Worm (Caenorhabditis elegans): ENCODE data around the gene Y43H11AL.1.

The Y43H11AL.1 gene

DNA sequence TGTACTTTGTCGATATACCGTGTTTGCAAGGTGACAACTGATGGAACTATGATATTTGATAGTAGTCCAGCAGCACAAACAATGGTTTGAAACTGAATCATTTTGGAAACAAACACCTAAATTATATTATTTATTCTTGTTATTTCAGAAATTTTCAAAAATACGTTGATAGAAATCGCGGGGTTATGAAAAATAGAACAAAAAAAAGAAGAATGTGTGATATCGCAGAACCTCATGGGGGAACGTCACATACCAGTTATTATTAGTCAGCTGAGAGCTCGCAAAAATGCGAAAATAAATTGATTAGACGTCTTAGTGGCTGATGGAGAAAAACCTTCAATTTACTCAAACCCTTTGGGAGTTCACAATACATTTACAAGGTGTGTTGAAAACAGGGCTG, 43.6 kb downstream of the Y43H11AL.1 start, which contains the start of gene T01D1.5:
TSS of gene T01D1.5 (minus strand) at position 101 of the 400 bp plus-strand sequence.
- TF ChIP-seq unc-39 (tag; optimal IDR thresholded peaks at IDR 0.05) (no peak), ces-1 (GFP tag; optimal IDR thresholded peaks at IDR 0.05) (no peak), pha-4 (tag; optimal IDR thresholded peaks at IDR 0.05) (no peak), elt-1 (tag; optimal IDR thresholded peaks at IDR 0.05; ENCODE audit: borderline replicate concordance, insufficient read depth) (no peak), mab-5 (tag; optimal IDR thresholded peaks at IDR 0.05) (no peak), M03D4.4 (tag; optimal IDR thresholded peaks at IDR 0.05) (no peak), lin-13 (tag; optimal IDR thresholded peaks at IDR 0.05) (no peak), cnd-1 (tag; optimal IDR thresholded peaks at IDR 0.05) (no peak), nhr-12 (tag; optimal IDR thresholded peaks at IDR 0.05) (no peak), hlh-1 (tag; optimal IDR thresholded peaks at IDR 0.05) (no peak), elt-3 (tag; optimal IDR thresholded peaks at IDR 0.05) (no peak), nhr-76 (tag; optimal IDR thresholded peaks at IDR 0.05) (no peak), ceh-83 (GFP tag; optimal IDR thresholded peaks at IDR 0.05) (no peak), lin-32 (GFP tag; optimal IDR thresholded peaks at IDR 0.05) (no peak), sem-2 (GFP tag; optimal IDR thresholded peaks at IDR 0.05) (no peak)

DNA sequence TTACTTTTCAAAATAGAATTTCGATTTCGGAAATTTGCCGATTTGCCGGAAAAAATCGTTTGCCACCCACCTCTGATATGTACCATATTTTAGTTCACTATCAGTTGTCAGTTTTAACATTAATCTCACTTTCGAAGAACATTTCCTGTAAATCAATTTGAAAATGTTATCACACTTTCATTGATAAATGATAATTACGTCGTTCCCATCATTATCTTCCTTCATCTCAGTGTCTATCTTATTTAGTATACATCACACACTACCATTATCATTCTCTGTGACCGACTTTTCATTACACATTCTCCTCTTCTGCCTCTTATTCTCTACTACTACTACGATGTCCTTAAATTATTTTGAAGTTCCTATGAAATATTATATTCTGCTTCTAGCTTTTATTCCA, 46.0 kb downstream of the Y43H11AL.1 start, which contains the start of gene T01D1.8:
TSS of gene T01D1.8 (plus strand) at position 236 of the 400 bp plus-strand sequence.
- no peak for TF ChIP-seq mab-5 (tag; optimal IDR thresholded peaks at IDR 0.05)
- TF ChIP-seq drap-1 (GFP tag; optimal IDR thresholded peaks at IDR 0.05), result no peak
- no peak for TF ChIP-seq lin-32 (GFP tag; optimal IDR thresholded peaks at IDR 0.05)
- no peak for TF ChIP-seq lsy-2 (tag; optimal IDR thresholded peaks at IDR 0.05)
- TF ChIP-seq zip-8 (tag; optimal IDR thresholded peaks at IDR 0.05), result no peak
- no peak for TF ChIP-seq nhr-28 (tag; optimal IDR thresholded peaks at IDR 0.05)
- no peak for TF ChIP-seq bed-3 (GFP tag; optimal IDR thresholded peaks at IDR 0.05)
- no peak for TF ChIP-seq ceh-83 (GFP tag; optimal IDR thresholded peaks at IDR 0.05)
- TF ChIP-seq ceh-43 (GFP tag; optimal IDR thresholded peaks at IDR 0.05), result no peak
- TF ChIP-seq nhr-2 (tag; optimal IDR thresholded peaks at IDR 0.05), result no peak

DNA sequence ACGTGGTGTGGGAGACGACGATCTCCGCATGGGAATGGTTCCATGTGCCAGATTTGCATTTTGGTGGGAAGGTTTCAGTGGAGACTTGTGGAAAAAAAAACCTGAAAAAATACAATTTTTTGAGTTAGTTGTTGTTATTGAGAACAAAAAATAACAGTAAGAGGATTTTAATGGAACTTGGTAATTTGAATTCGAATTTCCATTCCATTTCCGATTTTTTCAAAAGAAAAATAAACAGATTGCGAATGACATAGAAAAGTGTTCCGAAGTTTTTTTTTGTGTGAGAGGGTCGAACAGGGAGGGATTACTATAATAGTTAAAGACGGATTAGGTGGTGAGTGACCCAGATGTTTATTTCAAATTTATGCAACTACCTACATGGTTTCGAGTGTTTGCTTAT, 53.5 kb downstream of the Y43H11AL.1 start, which contains the start of gene T01D1.4:
TSS of gene T01D1.4 (minus strand) at position 101 of the 400 bp plus-strand sequence.
- TF ChIP-seq unc-120 (tag; optimal IDR thresholded peaks at IDR 0.05; ENCODE audit: poor library complexity, severe bottlenecking) (no peak), ceh-39 (tag; optimal IDR thresholded peaks at IDR 0.05) (no peak), ceh-43 (GFP tag; optimal IDR thresholded peaks at IDR 0.05) (no peak), lin-32 (GFP tag; optimal IDR thresholded peaks at IDR 0.05) (no peak), sptf-1 (tag; optimal IDR thresholded peaks at IDR 0.05) (no peak), nhr-237 (tag; optimal IDR thresholded peaks at IDR 0.05) (no peak), mls-2 (tag; optimal IDR thresholded peaks at IDR 0.05) (no peak), M03D4.4 (tag; optimal IDR thresholded peaks at IDR 0.05) (no peak), bed-3 (GFP tag; optimal IDR thresholded peaks at IDR 0.05) (no peak), snpc-4 (tag; optimal IDR thresholded peaks at IDR 0.05) (no peak), nhr-28 (tag; optimal IDR thresholded peaks at IDR 0.05) (no peak), elt-3 (tag; optimal IDR thresholded peaks at IDR 0.05) (no peak), nhr-76 (tag; optimal IDR thresholded peaks at IDR 0.05) (no peak)

DNA sequence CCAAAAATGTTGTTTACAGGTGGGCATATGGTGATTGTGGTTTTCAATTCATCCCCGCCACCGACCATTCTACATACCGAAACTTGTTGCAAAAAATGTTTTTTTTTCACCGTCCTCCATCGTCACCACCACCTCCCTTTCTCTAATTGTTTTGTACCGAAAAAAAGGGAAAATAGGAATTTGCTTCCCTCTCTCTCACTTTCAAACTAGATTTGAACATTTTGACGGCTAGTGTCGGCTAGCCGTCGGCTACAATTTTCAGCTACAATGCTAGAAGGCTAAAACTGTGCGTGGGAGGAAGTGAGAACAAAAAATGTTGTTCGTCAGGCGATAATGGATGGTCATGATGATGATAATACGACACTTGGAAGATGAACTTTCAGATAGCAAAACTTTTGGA, 54.4 kb downstream of the Y43H11AL.1 start:
- no peak for TF ChIP-seq mep-1 (tag; optimal IDR thresholded peaks at IDR 0.05)
- no peak for TF ChIP-seq nhr-28 (tag; optimal IDR thresholded peaks at IDR 0.05)
- TF ChIP-seq elt-1 (tag; optimal IDR thresholded peaks at IDR 0.05; ENCODE audit: borderline replicate concordance, insufficient read depth), result no peak
- no peak for TF ChIP-seq lin-13 (tag; optimal IDR thresholded peaks at IDR 0.05)
- TF ChIP-seq sptf-1 (tag; optimal IDR thresholded peaks at IDR 0.05), result no peak
- TF ChIP-seq ceh-39 (tag; optimal IDR thresholded peaks at IDR 0.05), result no peak
- no peak for TF ChIP-seq mab-5 (tag; optimal IDR thresholded peaks at IDR 0.05)
- no peak for TF ChIP-seq blmp-1 (tag; optimal IDR thresholded peaks at IDR 0.05)
- TF ChIP-seq lin-32 (GFP tag; optimal IDR thresholded peaks at IDR 0.05), result no peak
- TF ChIP-seq unc-39 (tag; optimal IDR thresholded peaks at IDR 0.05), result no peak
- no peak for TF ChIP-seq tbx-8 (GFP tag; optimal IDR thresholded peaks at IDR 0.05)
- TF ChIP-seq M03D4.4 (tag; optimal IDR thresholded peaks at IDR 0.05), result no peak
- no peak for TF ChIP-seq drap-1 (GFP tag; optimal IDR thresholded peaks at IDR 0.05)
- no peak for TF ChIP-seq bed-3 (GFP tag; optimal IDR thresholded peaks at IDR 0.05)
- TF ChIP-seq unc-62 (GFP tag; optimal IDR thresholded peaks at IDR 0.05), result no peak

DNA sequence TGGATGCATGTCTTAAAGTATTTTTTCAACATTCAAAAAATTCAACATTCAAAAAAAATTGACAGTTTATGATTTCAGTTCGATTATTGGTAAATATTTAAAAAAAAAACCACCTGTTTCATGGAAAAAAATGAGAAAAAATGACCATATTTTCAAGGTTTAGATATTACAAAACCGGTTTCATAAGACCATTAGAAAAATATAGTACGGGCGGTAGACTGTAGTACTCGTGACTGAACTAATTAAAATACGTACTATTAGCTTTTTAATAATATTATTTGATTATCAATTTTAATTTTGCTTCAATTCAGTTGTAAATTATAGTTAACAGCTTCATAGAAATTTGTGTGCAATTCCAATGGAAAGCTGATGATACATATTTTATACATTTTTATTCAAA, 55.9 kb downstream of the Y43H11AL.1 start:
- no peak for TF ChIP-seq ceh-39 (tag; optimal IDR thresholded peaks at IDR 0.05)
- TF ChIP-seq unc-62 (GFP tag; optimal IDR thresholded peaks at IDR 0.05), result no peak
- TF ChIP-seq ceh-83 (GFP tag; optimal IDR thresholded peaks at IDR 0.05), result no peak
- TF ChIP-seq lin-32 (GFP tag; optimal IDR thresholded peaks at IDR 0.05), result no peak
- TF ChIP-seq M03D4.4 (tag; optimal IDR thresholded peaks at IDR 0.05), result no peak
- TF ChIP-seq drap-1 (GFP tag; optimal IDR thresholded peaks at IDR 0.05), result no peak
- no peak for TF ChIP-seq snpc-4 (tag; optimal IDR thresholded peaks at IDR 0.05)
- TF ChIP-seq lsy-2 (tag; optimal IDR thresholded peaks at IDR 0.05), result no peak

All from whole organism, mixed stage, embryonic.